Fruit fly (Drosophila melanogaster) whole organism, larva: Measurements from ENCODE around the gene CG13063.

ENCODE experiments used
- noc ChIP-seq: fragments of 200-800 bp; sonication (Bioruptor generic); optimal IDR thresholded peaks from 3 replicates; lab custom pipeline; 2019; ENCODE audit warnings: missing biosample characterization, mild to moderate bottlenecking, missing genetic modification characterization, moderate library complexity

Gene CG13063

dm6 chr3L:16279987-16280454 lies 26.4 kb upstream of the CG13063 start, which contains the start of gene CG13064:
Gene CG13064, plus strand, starts transcription at chr3L:16280404.
- TF ChIP-seq noc: no peak

- no peak for TF ChIP-seq noc
Observed at dm6 chr3L:16281880-16282556, 24.4 kb upstream of the CG13063 start, which contains the start of gene CG13049. Gene CG13049, minus strand, starts transcription at chr3L:16281930.

- no peak for TF ChIP-seq noc
Observed at dm6 chr3L:16283821-16284220, 22.6 kb upstream of the CG13063 start, which contains the start of gene CG13048. Gene CG13048, minus strand, starts transcription at chr3L:16283921.

- TF ChIP-seq noc: no peak
Observed at dm6 chr3L:16285346-16285911, 21.0 kb upstream of the CG13063 start, which contains the start of gene CG13047. Gene CG13047, minus strand, starts transcription at chr3L:16285396.

dm6 chr3L:16286258-16286657 lies 20.1 kb upstream of the CG13063 start:
- no peak for TF ChIP-seq noc

- no peak for TF ChIP-seq noc
Observed at dm6 chr3L:16288322-16288721, 18.1 kb upstream of the CG13063 start, which contains the start of gene CG13046. Gene CG13046, minus strand, starts transcription at chr3L:16288422.

dm6 chr3L:16289067-16289466 lies 17.3 kb upstream of the CG13063 start:
- no peak for TF ChIP-seq noc

dm6 chr3L:16290850-16291249 lies 15.6 kb upstream of the CG13063 start, which contains the start of gene CG13045:
Gene CG13045, minus strand, starts transcription at chr3L:16290950.
- no peak for TF ChIP-seq noc

dm6 chr3L:16291678-16292077 lies 14.7 kb upstream of the CG13063 start:
- TF ChIP-seq noc: no peak

dm6 chr3L:16295447-16295846 lies 11.0 kb upstream of the CG13063 start, which contains the start of gene CG4962:
Gene CG4962, minus strand, starts transcription at chr3L:16295547.
- no peak for TF ChIP-seq noc

dm6 chr3L:16301153-16301552 lies 5.2 kb upstream of the CG13063 start, which contains the start of gene CG4982:
Gene CG4982, plus strand, starts transcription at chr3L:16301453.
- no peak for TF ChIP-seq noc

- TF ChIP-seq noc: no peak
Observed at dm6 chr3L:16303078-16303477, 3.3 kb upstream of the CG13063 start, which contains the start of gene CG13044. Gene CG13044, minus strand, starts transcription at chr3L:16303178.

dm6 chr3L:16303982-16304381 lies 2.4 kb upstream of the CG13063 start, which contains the start of gene CG43249:
Gene CG43249, plus strand, starts transcription at chr3L:16304282.
- no peak for TF ChIP-seq noc

- no peak for TF ChIP-seq noc
Observed at dm6 chr3L:16308380-16308779, 2.0 kb downstream of the CG13063 start, which contains the start of gene CG13042. Gene CG13042, minus strand, starts transcription at chr3L:16308480.

dm6 chr3L:16309972-16310371 lies 3.6 kb downstream of the CG13063 start:
- peak; percentile 61 for TF ChIP-seq noc

- no peak for TF ChIP-seq noc
Observed at dm6 chr3L:16313985-16314384, 7.6 kb downstream of the CG13063 start, which contains the start of gene CG13062. Gene CG13062, plus strand, starts transcription at chr3L:16314285.

- TF ChIP-seq noc: no peak
Observed at dm6 chr3L:16317724-16318123, 11.3 kb downstream of the CG13063 start, which contains the start of gene Nplp3. Gene Nplp3, plus strand, starts transcription at chr3L:16318024.
